Fruit fly (Drosophila melanogaster) whole organism, embryonic: ENCODE results near the gene N.

Experiments
- Abd-B ChIP-seq: fragments of 200-800 bp; sonication (Bioruptor generic); optimal IDR thresholded peaks from 2 replicates; lab custom pipeline; 2018; ENCODE audit warnings: missing biosample characterization, mild to moderate bottlenecking, missing genetic modification characterization, moderate library complexity
- B-H2 ChIP-seq: fragments of 200-800 bp; sonication (Bioruptor generic); optimal IDR thresholded peaks from 2 replicates; lab custom pipeline; 2018; ENCODE audit warnings: missing biosample characterization, mild to moderate bottlenecking, missing genetic modification characterization
- C15 ChIP-seq: fragments of 200-800 bp; sonication (Bioruptor generic); IDR thresholded peaks from 3 replicates; pipeline ENCODE4 v1.3.6; 2022; ENCODE audit warnings: missing biosample characterization, missing genetic modification characterization
- CG10209 ChIP-seq: fragments of 200-800 bp; sonication (Bioruptor generic); optimal IDR thresholded peaks from 3 replicates; lab custom pipeline; 2017; ENCODE audit warnings: missing biosample characterization, mild to moderate bottlenecking, missing genetic modification characterization, missing genetic modification reagents
- CG10366 ChIP-seq: fragments of 200-800 bp; sonication (Bioruptor generic); IDR thresholded peaks from 2 replicates; pipeline ENCODE4 v1.3.6; 2022; ENCODE audit warnings: missing biosample characterization, missing genetic modification characterization
- CG11085 ChIP-seq: fragments of 200-800 bp; sonication (Bioruptor generic); IDR thresholded peaks from 2 replicates; pipeline ENCODE4 v1.3.6; 2022; ENCODE audit warnings: missing biosample characterization, missing genetic modification characterization
- CG13123 ChIP-seq: fragments of 200-800 bp; sonication (Bioruptor generic); optimal IDR thresholded peaks from 2 replicates; lab custom pipeline; 2016; ENCODE audit warnings: missing biosample characterization, missing genetic modification characterization
- CG15011 ChIP-seq: fragments of 200-800 bp; sonication (Bioruptor generic); optimal IDR thresholded peaks from 3 replicates; lab custom pipeline; 2018; ENCODE audit warnings: missing biosample characterization, mild to moderate bottlenecking, missing genetic modification characterization
- CG15514 ChIP-seq: fragments of 200-800 bp; sonication (Bioruptor generic); optimal IDR thresholded peaks from 3 replicates; lab custom pipeline; 2017; ENCODE audit warnings: missing biosample characterization, missing genetic modification characterization, mild to moderate bottlenecking, moderate library complexity, missing genetic modification reagents
- CG17328 ChIP-seq: fragments of 200-800 bp; sonication (Bioruptor generic); IDR thresholded peaks from 2 replicates; pipeline ENCODE4 v1.3.6; 2022; ENCODE audit warnings: missing biosample characterization, missing genetic modification characterization
- CG17802 ChIP-seq: fragments of 200-800 bp; sonication (Bioruptor generic); optimal IDR thresholded peaks from 2 replicates; lab custom pipeline; 2018; ENCODE audit warnings: missing biosample characterization, mild to moderate bottlenecking, missing genetic modification characterization, moderate library complexity
- CG18599 ChIP-seq: fragments of 200-800 bp; sonication (Bioruptor generic); optimal IDR thresholded peaks from 3 replicates; lab custom pipeline; 2017; ENCODE audit warnings: missing biosample characterization, missing genetic modification characterization, mild to moderate bottlenecking, moderate library complexity, missing genetic modification reagents
- CG2712 ChIP-seq: fragments of 200-800 bp; optimal IDR thresholded peaks from 3 replicates; lab custom pipeline; 2019; ENCODE audit warnings: missing biosample characterization, mild to moderate bottlenecking, missing genetic modification characterization, moderate library complexity
- CG2889 ChIP-seq: fragments of 200-800 bp; sonication (Bioruptor generic); IDR thresholded peaks from 3 replicates; pipeline ENCODE4 v1.3.6; 2022; ENCODE audit warnings: missing biosample characterization, missing genetic modification characterization
- CG3726 ChIP-seq: fragments of 200-800 bp; sonication (Bioruptor generic); IDR thresholded peaks from 3 replicates; pipeline ENCODE4, ENCODE4 v1.3.6; 2022; ENCODE audit warnings: missing biosample characterization, missing genetic modification characterization
- CG3838 ChIP-seq: fragments of 200-800 bp; sonication (Bioruptor generic); optimal IDR thresholded peaks from 3 replicates; lab custom pipeline; 2016; ENCODE audit warnings: missing biosample characterization, missing genetic modification characterization
- CG4360 ChIP-seq: fragments of 200-800 bp; sonication (Bioruptor generic); IDR thresholded peaks from 2 replicates; pipeline ENCODE4 v1.3.6; 2022; ENCODE audit warnings: missing biosample characterization, missing genetic modification characterization
- CG4617 ChIP-seq: fragments of 200-800 bp; sonication (Bioruptor generic); optimal IDR thresholded peaks from 3 replicates; lab custom pipeline; 2016; ENCODE audit warnings: missing biosample characterization, missing genetic modification characterization, borderline replicate concordance
- CG6683 ChIP-seq: fragments of 200-800 bp; sonication (Bioruptor generic); optimal IDR thresholded peaks from 2 replicates; lab custom pipeline; 2017; ENCODE audit warnings: missing biosample characterization, mild to moderate bottlenecking, missing genetic modification characterization, missing genetic modification reagents
- CG6791 ChIP-seq: fragments of 200-800 bp; sonication (Bioruptor generic); IDR thresholded peaks from 3 replicates; pipeline ENCODE4 v1.3.6; 2022; ENCODE audit warnings: missing biosample characterization, missing genetic modification characterization; ENCODE audit not compliant: partially characterized antibody
- CG7839 ChIP-seq: fragments of 200-800 bp; sonication (Bioruptor generic); optimal IDR thresholded peaks from 3 replicates; lab custom pipeline; 2018; ENCODE audit warnings: missing biosample characterization, mild to moderate bottlenecking, missing genetic modification characterization, moderate library complexity
- CG9727 ChIP-seq: fragments of 200-800 bp; sonication (Bioruptor generic); optimal IDR thresholded peaks from 3 replicates; lab custom pipeline; 2017; ENCODE audit warnings: missing biosample characterization, mild to moderate bottlenecking, missing genetic modification characterization
- CG9932 ChIP-seq: fragments of 200-800 bp; sonication (Bioruptor generic); IDR thresholded peaks from 2 replicates; pipeline ENCODE4 v1.3.6; 2022; ENCODE audit warnings: missing biosample characterization, missing genetic modification characterization
- CoRest ChIP-seq: fragments of 200-800 bp; sonication (Bioruptor generic); optimal IDR thresholded peaks from 3 replicates; lab custom pipeline; 2018; ENCODE audit warnings: missing biosample characterization, mild to moderate bottlenecking, missing genetic modification characterization, moderate library complexity
- D19B ChIP-seq: fragments of 200-800 bp; sonication (Bioruptor generic); optimal IDR thresholded peaks from 2 replicates; lab custom pipeline; 2017; ENCODE audit warnings: missing biosample characterization, mild to moderate bottlenecking, missing genetic modification characterization
- Dip3 ChIP-seq: fragments of 200-800 bp; sonication (Bioruptor generic); optimal IDR thresholded peaks from 3 replicates; lab custom pipeline; 2016; ENCODE audit warnings: missing biosample characterization, missing genetic modification characterization
- GATAe ChIP-seq: fragments of 200-800 bp; sonication (Bioruptor generic); conservative IDR thresholded peaks from 2 replicates; pipeline ENCODE4 v1.3.6; 2022; ENCODE audit warnings: missing biosample characterization, missing genetic modification characterization
- Gug ChIP-seq: fragments of 200-800 bp; sonication (Bioruptor generic); IDR thresholded peaks from 4 replicates; pipeline ENCODE4 v1.3.6; 2022; ENCODE audit warnings: missing biosample characterization, missing genetic modification characterization
- HLH3B ChIP-seq: fragments of 200-800 bp; sonication (Bioruptor generic); IDR thresholded peaks from 2 replicates; pipeline ENCODE4 v1.3.6; 2022; ENCODE audit warnings: missing biosample characterization, missing genetic modification characterization
- Mad ChIP-seq: fragments of 200-800 bp; sonication (Bioruptor generic); optimal IDR thresholded peaks from 2 replicates; lab custom pipeline; 2016; ENCODE audit warnings: missing biosample characterization, missing genetic modification characterization
- Ssrp ChIP-seq: fragments of 200-800 bp; sonication (Bioruptor generic); optimal IDR thresholded peaks from 2 replicates; lab custom pipeline; 2018; ENCODE audit warnings: missing biosample characterization, mild to moderate bottlenecking, missing genetic modification characterization, moderate library complexity
- ab ChIP-seq: fragments of 200-800 bp; sonication (Bioruptor generic); optimal IDR thresholded peaks from 2 replicates; lab custom pipeline; 2016; ENCODE audit warnings: missing biosample characterization, missing genetic modification characterization
- bab2 ChIP-seq: fragments of 200-800 bp; sonication (Bioruptor generic); optimal IDR thresholded peaks from 2 replicates; lab custom pipeline; 2016; ENCODE audit warnings: missing biosample characterization, missing genetic modification characterization
- bcd ChIP-seq: fragments of 200-800 bp; sonication (Bioruptor generic); optimal IDR thresholded peaks from 2 replicates; lab custom pipeline; 2017; ENCODE audit warnings: missing biosample characterization, mild to moderate bottlenecking, missing genetic modification characterization
- caup ChIP-seq: fragments of 200-800 bp; sonication (Bioruptor generic); optimal IDR thresholded peaks from 3 replicates; lab custom pipeline; 2017; ENCODE audit warnings: missing biosample characterization, mild to moderate bottlenecking, missing genetic modification characterization, moderate library complexity; ENCODE audit not compliant: severe bottlenecking
- corto ChIP-seq: fragments of 200-800 bp; sonication (Bioruptor generic); optimal IDR thresholded peaks from 2 replicates; lab custom pipeline; 2016; ENCODE audit warnings: missing biosample characterization, mild to moderate bottlenecking, missing genetic modification characterization, moderate library complexity
- crc ChIP-seq: fragments of 200-800 bp; sonication (Bioruptor generic); optimal IDR thresholded peaks from 2 replicates; lab custom pipeline; 2016; ENCODE audit warnings: missing biosample characterization, missing genetic modification characterization
- cwo ChIP-seq: fragments of 200-800 bp; sonication (Bioruptor generic); optimal IDR thresholded peaks from 3 replicates; lab custom pipeline; 2017; ENCODE audit warnings: missing biosample characterization, missing genetic modification characterization, mild to moderate bottlenecking, moderate library complexity, missing genetic modification reagents
- disco-r ChIP-seq: fragments of 200-800 bp; sonication (Bioruptor generic); optimal IDR thresholded peaks from 2 replicates; lab custom pipeline; 2016; ENCODE audit warnings: missing biosample characterization, missing genetic modification characterization
- dm ChIP-seq: fragments of 200-800 bp; sonication (Bioruptor generic); optimal IDR thresholded peaks from 3 replicates; lab custom pipeline; 2016; ENCODE audit warnings: missing biosample characterization, missing genetic modification characterization
- gem ChIP-seq: fragments of 200-800 bp; sonication (Bioruptor generic); optimal IDR thresholded peaks from 2 replicates; lab custom pipeline; 2019; ENCODE audit warnings: missing biosample characterization, mild to moderate bottlenecking, missing genetic modification characterization, moderate library complexity
- gsb ChIP-seq: fragments of 200-800 bp; sonication (Bioruptor generic); IDR thresholded peaks from 2 replicates; pipeline ENCODE4 v1.3.6; 2022; ENCODE audit warnings: missing biosample characterization, missing genetic modification characterization
- hb ChIP-seq: fragments of 200-800 bp; sonication (Bioruptor generic); IDR thresholded peaks from 3 replicates; pipeline ENCODE4 v1.3.6; 2022; ENCODE audit warnings: missing biosample characterization, missing genetic modification characterization; ENCODE audit not compliant: partially characterized antibody
- jumu ChIP-seq: fragments of 200-800 bp; sonication (Bioruptor generic); optimal IDR thresholded peaks from 3 replicates; lab custom pipeline; 2016; ENCODE audit warnings: missing biosample characterization, missing genetic modification characterization
- mirr ChIP-seq: fragments of 200-800 bp; sonication (Bioruptor generic); optimal IDR thresholded peaks from 3 replicates; lab custom pipeline; 2018; ENCODE audit warnings: missing biosample characterization, mild to moderate bottlenecking, missing genetic modification characterization
- mld ChIP-seq: fragments of 200-800 bp; sonication (Bioruptor generic); IDR thresholded peaks from 3 replicates; pipeline ENCODE4 v1.3.6; 2022; ENCODE audit warnings: missing biosample characterization, missing genetic modification characterization; ENCODE audit not compliant: partially characterized antibody
- schlank ChIP-seq: fragments of 200-800 bp; sonication (Bioruptor generic); optimal IDR thresholded peaks from 2 replicates; lab custom pipeline; 2018; ENCODE audit warnings: missing biosample characterization, mild to moderate bottlenecking, missing genetic modification characterization
- shn ChIP-seq: fragments of 200-800 bp; sonication (Bioruptor generic); optimal IDR thresholded peaks from 3 replicates; lab custom pipeline; 2016; ENCODE audit warnings: missing biosample characterization, missing genetic modification characterization
- tll ChIP-seq, 2 experiments: fragments of 200-800 bp in 1 of 2; fragments of >200 bp in 1 of 2; sonication (Bioruptor generic) in 1 of 2; optimal IDR thresholded peaks; 2 replicates each; lab custom pipeline; 2017 to 2019; ENCODE audit warnings: missing biosample characterization in 2 of 2, missing genetic modification characterization in 2 of 2, mild to moderate bottlenecking in 1 of 2, moderate library complexity in 1 of 2

The N gene

DNA sequence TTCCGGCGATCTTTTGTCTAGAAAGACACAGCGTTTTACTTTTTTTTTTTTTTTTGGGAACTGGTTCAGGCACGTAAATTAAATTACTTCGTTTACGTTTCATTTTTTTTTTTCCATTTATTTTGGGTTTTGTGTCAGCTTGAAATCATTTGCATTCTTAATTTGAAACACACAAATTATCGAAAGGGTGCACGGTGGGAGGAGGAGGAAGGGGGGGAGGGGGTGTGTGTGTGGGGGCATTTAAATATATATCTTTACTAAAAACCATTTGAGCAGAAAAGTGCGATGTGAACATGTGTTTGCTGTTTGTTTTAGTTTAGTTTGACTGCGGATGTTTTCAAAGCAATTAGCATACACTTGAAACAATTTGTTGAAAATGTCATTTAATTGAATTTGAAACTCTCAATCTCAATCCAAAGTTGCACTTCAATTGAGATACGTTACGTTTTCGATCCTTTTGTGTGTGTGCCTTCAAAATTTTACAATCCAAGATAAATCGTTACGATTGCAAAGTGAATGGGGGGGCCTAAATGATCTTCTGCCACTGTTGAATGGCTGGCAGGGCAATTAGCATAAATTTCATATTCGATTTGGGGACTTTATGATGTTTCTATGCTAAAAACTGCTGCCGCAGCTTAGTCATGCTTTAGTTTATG lies 22.5 kb downstream of the N start (continued):
- TF ChIP-seq CG6791 (no peak), Mad (GFP tag; lab: Kevin White, UChicago) (no peak), gsb (GFP tag; lab: Robert Waterston, UW) (no peak), shn (GFP tag; lab: Kevin White, UChicago) (peak; percentile 12), tll (GFP tag; optimal IDR thresholded peaks at IDR 0.05; lab: Kevin White, UChicago) (no peak), CG9727 (peak; percentile 8), CG2889 (no peak), Ssrp (tag; lab: Kevin White, UChicago) (no peak), disco-r (GFP tag; lab: Kevin White, UChicago) (no peak), CG10366 (GFP tag; lab: Robert Waterston, UW) (no peak), cwo (GFP tag; lab: Kevin White, UChicago) (no peak), CoRest (tag; lab: Kevin White, UChicago) (peak; percentile 43), CG11085 (GFP tag; lab: Robert Waterston, UW) (no peak), Abd-B (peak; percentile 16), CG15011 (GFP tag; lab: Kevin White, UChicago) (no peak), crc (GFP tag; lab: Kevin White, UChicago) (no peak), CG17802 (tag; lab: Kevin White, UChicago) (no peak), dm (no peak), corto (GFP tag; lab: Kevin White, UChicago) (no peak), CG3726 (no peak), mld (GFP tag; lab: Robert Waterston, UW) (no peak), CG15514 (GFP tag; lab: Kevin White, UChicago) (peak; percentile 5), caup (GFP tag; lab: Kevin White, UChicago) (peak; percentile 60), mirr (GFP tag; lab: Kevin White, UChicago) (no peak), Gug (peak; percentile 17; the same call in 2 of the 4 replicates), gem (tag; lab: Kevin White, UChicago) (peak; percentile 58), CG13123 (GFP tag; lab: Kevin White, UChicago) (peak; percentile 11), CG10209 (GFP tag; lab: Kevin White, UChicago) (no peak), CG17328 (GFP tag; lab: Robert Waterston, UW) (no peak), CG2712 (tag; lab: Kevin White, UChicago) (peak; percentile 16), C15 (GFP tag; lab: Robert Waterston, UW) (no peak), schlank (tag; lab: Kevin White, UChicago) (no peak), HLH3B (GFP tag; lab: Robert Waterston, UW) (no peak), bab2 (GFP tag; lab: Kevin White, UChicago) (peak; percentile 5), D19B (peak; percentile 16), CG9932 (GFP tag; lab: Robert Waterston, UW) (peak; percentile 70), bcd (GFP tag; lab: Kevin White, UChicago) (peak; percentile 17), CG6683 (no peak), ab (GFP tag; lab: Kevin White, UChicago) (no peak), GATAe (no peak), B-H2 (GFP tag; lab: Kevin White, UChicago) (peak; percentile 10), hb (GFP tag; lab: Robert Waterston, UW) (no peak), jumu (GFP tag; lab: Kevin White, UChicago) (no peak), Dip3 (no peak), CG18599 (GFP tag; lab: Kevin White, UChicago) (no peak), CG4617 (GFP tag; lab: Kevin White, UChicago) (no peak), CG4360 (GFP tag; lab: Robert Waterston, UW) (no peak), CG3838 (no peak), CG7839 (tag; lab: Kevin White, UChicago) (peak; percentile 43)
